Worm (Caenorhabditis elegans) whole organism, L4/young adult: ENCODE measurements around the gene B0273.115.

Experiments
- W03F9.2 ChIP-seq: fragments of 150-350 bp; optimal IDR thresholded peaks from 2 replicates; lab custom pipeline; 2014; ENCODE audit warnings: missing biosample characterization, missing genetic modification characterization
- dao-5 ChIP-seq: sonication (generic microtip); optimal IDR thresholded peaks from 2 replicates; lab custom pipeline; 2016; ENCODE audit warnings: missing genotype, missing genetic modification characterization, moderate library complexity, missing compliant biosample characterization
- him-1 ChIP-seq: sonication (generic microtip); optimal IDR thresholded peaks from 2 replicates; lab custom pipeline; 2016; ENCODE audit warnings: missing genotype, missing genetic modification reagents, missing genetic modification characterization, missing compliant biosample characterization

DNA sequence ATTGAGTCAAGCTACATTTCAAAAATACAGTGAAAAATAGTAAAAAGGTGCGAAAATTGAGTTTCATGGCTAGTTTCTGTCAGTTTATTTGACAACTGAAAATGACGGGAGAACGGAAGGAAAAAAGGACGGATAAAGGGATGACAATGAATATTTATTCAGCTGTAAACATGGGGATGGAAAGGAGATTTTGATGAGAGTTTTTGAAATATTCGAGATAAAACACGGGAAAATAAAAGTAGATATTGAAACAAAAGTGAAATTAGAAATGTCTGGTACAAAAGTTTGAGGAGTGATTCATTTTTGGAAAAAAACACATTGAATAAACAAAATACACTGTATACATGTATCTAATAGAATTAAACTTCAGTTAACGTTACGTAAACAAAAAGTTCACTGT lies 8.7 kb downstream of the B0273.115 start, which contains the start of gene T11F8.12:
- TF ChIP-seq dao-5 (no peak), W03F9.2 (no peak), him-1 (tag; lab: Kevin White, UChicago) (no peak)
